Worm (Caenorhabditis elegans): Measurements from ENCODE around the gene hpo-34.

DNA sequence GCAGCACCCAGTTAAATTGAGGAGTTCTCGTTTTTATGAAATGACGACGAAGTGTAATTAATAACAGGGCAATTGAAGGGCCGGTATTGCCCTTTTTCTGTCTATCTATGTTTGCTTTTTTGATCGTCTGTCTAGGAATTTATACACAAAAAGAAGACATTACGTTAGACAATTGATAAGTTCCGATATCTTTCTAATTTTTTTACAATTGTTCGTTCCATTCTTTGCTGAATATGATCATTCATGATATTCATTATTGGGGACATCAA, 37.1 kb downstream of the hpo-34 start:
- no peak for TF ChIP-seq mab-5 (tag; optimal IDR thresholded peaks at IDR 0.05)
- no peak for TF ChIP-seq nhr-28 (tag; optimal IDR thresholded peaks at IDR 0.05)
